Worm (Caenorhabditis elegans) whole organism, dauer: ENCODE data around the gene spsb-1.
"Not testable (repeated sequence)": the region's sequence is repeated elsewhere in the genome, so short reads cannot be mapped to it uniquely, and the experiment has no call there.

Experiments
- unc-62 ChIP-seq: sonication (generic microtip); optimal IDR thresholded peaks from 2 replicates; lab custom pipeline; 2017; ENCODE audit warnings: missing biosample characterization, missing genetic modification reagents, missing genetic modification characterization

Gene spsb-1

ce11 chrII:15196433-15196832, at the start of gene spsb-1:
TSS of gene spsb-1 (plus strand) at chrII:15196733.
- no peak for TF ChIP-seq unc-62 (GFP tag; lab: Kevin White, UChicago)

DNA sequence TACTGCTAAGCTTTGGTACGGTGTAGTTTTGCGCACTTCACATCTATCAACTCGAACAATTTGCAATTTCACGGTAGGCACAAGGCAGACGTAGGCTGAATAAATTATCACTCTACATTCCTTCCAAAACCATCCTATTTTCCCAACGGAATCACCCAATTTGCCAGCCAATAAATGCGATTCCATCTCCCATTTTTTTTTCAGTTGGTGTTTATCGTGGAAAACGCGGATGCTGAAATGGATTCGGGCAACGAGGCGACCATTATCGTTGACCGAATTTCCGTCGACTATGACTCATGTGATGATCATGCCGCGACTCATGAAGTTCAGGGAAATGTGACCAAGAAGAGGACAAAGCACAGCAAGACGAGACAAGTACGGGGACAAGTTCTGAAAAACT, 48.1 kb upstream of the spsb-1 start:
- no peak for TF ChIP-seq unc-62 (GFP tag; lab: Kevin White, UChicago)

DNA sequence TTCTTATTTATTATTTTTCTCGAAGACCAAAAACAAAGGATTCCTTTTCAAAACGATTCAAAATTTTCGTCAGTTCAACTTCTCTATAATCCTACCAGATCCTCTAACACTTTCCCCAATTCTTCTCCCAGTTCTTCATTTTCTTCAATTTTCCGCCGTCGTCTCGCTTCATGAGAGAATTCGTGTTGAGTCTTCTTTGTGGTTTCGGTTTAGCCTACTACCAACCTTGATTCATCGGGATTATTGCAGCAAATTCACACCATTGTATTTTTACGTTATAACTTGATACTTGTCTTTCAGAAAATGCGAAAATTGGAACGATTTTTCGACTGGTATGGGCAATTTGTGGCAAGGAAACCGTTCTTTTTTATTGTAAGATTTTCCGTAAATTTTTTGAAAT, 38.7 kb upstream of the spsb-1 start, which contains the start of gene ptr-20:
Gene ptr-20 (plus strand): TSS at position 301 of the 400 bp plus-strand sequence.
- TF ChIP-seq unc-62 (GFP tag; lab: Kevin White, UChicago) = no peak

DNA sequence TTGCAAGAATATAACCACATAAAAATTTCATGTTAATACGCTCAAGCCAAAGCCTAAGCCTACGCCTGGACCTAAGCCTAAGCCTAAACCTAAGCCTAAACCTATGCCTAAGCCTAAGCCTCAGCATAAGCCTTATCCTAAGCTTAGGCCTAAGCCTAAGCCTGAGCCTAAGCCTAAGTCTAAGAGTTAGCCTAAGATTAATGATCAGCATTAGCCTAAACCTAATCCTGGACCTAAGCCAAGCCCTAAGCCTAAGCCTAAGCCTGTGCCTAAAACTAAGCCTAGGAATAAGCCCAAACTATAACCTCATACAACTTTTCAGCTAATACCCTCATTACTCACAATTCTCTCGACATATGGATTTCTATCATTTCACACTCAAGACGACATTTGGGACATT, 38.2 kb upstream of the spsb-1 start:
- no peak for TF ChIP-seq unc-62 (GFP tag; lab: Kevin White, UChicago)

DNA sequence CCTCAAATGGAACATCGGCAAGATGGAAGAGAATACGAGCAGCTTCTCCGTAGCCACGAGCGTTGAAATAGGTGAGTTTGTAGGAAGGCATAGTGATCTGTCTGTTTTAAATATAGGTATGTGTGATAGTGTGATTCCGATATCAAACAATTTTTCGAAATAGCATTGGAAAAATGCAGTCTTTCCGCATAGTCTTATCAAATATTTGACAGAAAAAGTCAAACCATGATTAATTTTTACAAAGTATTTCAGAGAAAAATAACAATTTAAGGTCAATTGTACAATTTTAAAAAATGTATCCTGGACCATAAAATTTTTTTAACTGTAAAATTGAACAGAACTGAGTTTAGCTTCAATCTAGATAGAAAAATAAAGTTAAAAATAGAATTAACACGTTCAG, 32.1 kb upstream of the spsb-1 start, which contains the start of gene gst-26:
Gene gst-26 (minus strand): TSS at position 101 of the 400 bp plus-strand sequence.
- no peak for TF ChIP-seq unc-62 (GFP tag; lab: Kevin White, UChicago)

DNA sequence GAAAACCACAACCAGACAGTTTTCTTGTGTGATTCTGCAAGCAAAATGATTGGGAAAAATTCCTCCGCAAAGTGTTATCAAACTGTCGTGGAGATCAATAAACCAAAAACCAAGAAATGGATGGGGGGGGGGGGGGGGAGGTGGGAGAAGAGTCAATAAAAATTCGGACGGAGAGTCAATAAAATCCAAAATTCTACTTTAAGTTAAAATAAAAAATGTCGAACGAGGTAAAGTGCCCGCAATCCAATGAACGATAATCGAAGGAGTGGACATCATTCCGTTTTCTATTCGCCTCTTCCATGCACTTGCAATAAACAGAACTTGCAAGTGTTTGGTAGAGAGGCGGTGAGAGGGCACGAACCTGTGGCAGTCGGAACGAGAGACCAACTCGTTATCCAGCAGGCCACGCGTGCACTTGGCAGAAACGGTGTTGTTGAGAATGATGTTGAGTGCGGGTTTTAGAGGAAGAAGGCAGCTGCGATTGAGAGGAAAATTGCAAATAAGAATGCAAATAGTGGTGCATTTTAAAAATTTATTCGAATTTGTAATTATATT, 30.8 kb upstream of the spsb-1 start, which contains the start of gene gst-27:
Gene gst-27 (minus strand): TSS at position 51 of the 555 bp plus-strand sequence.
- TF ChIP-seq unc-62 (GFP tag; lab: Kevin White, UChicago) = no peak

DNA sequence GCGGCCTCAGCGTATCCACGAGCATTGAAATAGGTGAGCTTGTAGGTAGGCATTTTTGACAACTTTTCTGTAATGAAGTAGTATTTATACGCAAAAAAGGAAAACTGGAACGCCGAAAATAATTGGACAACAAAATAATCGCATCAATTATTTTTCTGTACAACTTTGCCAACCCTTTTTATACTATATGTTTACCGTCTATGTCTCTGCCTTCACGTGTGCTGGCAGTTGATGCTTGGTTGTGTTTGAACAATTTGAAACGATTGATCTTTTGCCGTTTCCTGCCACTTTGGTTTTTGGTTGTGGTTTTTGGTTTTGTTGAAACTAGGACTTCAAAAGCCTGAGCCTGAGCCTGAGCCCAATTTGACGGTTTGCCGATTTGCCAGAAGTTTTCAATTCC, 29.2 kb upstream of the spsb-1 start, which contains the start of gene gst-28:
Gene gst-28 (minus strand): TSS at position 238 of the 400 bp plus-strand sequence.
- no peak for TF ChIP-seq unc-62 (GFP tag; lab: Kevin White, UChicago)

DNA sequence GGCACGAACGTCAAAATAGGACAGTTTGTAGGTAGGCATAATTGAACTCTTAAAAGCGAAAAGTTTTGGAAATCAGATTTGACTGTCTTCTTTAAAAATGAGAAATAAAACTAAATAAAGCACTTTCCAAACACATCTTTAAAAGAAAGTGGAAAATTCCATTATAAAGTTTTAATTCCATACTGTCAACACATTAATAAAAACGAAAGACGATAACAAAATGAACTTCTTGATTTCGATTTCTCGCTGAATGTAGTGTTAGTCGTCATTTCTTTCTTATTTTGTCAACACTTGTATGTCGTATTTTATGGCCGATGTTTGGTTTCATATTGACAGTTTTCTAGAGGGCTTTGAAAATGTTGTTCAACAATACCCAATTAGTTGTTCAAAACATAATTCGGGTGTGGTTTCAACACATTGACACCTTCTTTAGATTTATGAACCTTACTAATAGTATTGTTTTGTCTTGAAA, 26.7 kb upstream of the spsb-1 start, which contains the start of gene gst-29:
Gene gst-29 (minus strand): TSS at position 51 of the 472 bp plus-strand sequence.
- no peak for TF ChIP-seq unc-62 (GFP tag; lab: Kevin White, UChicago)

DNA sequence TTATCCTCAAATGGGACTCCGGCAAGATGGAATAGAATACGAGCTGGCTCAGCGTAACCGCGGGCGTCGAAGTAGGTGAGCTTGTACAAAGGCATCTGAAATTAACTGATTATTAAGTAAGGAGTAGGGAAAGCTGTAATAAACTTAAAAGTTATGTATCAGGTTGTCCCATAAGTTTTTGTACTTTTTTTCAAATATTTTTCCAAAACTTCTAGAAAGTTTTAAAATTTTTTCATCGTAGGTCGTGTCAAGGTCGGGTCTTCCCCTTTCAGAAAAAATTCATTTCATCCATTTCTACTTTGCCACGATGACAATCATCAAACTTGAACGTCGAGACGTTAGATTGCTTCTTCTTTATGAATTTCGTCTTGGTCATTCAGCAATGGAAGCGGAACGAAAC, 24.7 kb upstream of the spsb-1 start, which contains the start of gene gst-39:
Gene gst-39 (minus strand): TSS at position 101 of the 400 bp plus-strand sequence.
- TF ChIP-seq unc-62 (GFP tag; lab: Kevin White, UChicago) = not testable (repeated sequence)

- no peak for TF ChIP-seq unc-62 (GFP tag; lab: Kevin White, UChicago)
These were observed 23.4 kb upstream of the spsb-1 start for ce11 chrII:15173174-15173573.

DNA sequence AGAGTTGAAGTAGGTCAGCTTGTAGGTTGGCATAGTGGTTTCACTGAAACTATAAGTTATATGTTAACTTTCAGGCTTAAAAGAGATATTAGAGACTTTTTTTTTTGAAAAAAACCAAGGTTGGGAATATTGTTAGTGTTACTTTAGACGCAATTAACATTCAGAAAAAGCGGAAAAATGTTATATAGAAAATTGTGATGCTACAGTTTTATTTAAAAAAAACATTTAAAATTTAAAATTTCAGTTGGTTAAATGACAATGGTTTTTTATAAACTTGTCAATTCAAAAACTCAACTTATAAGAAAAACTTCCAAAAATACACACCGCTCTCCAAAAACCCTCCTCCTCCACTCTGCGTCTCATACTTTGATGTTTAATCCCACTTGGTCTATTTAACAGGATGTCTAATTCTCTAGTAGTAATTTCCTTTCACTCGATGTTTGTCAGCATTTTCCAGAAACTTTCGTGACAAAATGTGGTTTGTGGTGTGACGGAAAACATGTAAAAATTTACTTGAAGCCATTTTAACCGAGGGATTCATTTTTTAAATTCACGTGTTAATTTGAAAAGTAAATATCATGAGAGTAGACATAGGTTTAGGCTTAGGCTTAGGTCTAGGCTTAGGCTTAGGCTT, 21.5 kb upstream of the spsb-1 start, which contains the start of gene gst-31:
Gene gst-31 (minus strand): TSS at position 51 of the 634 bp plus-strand sequence.
- TF ChIP-seq unc-62 (GFP tag; lab: Kevin White, UChicago) = no peak

- TF ChIP-seq unc-62 (GFP tag; lab: Kevin White, UChicago) = no peak
These were observed 20.9 kb upstream of the spsb-1 start, which contains the start of gene Y53F4B.36 for ce11 chrII:15175643-15176042. TSS of gene Y53F4B.36 (plus strand) at chrII:15175943.

- no peak for TF ChIP-seq unc-62 (GFP tag; lab: Kevin White, UChicago)
These were observed 18.0 kb upstream of the spsb-1 start, which contains the start of gene gst-32 for ce11 chrII:15178494-15178893. TSS of gene gst-32 (minus strand) at chrII:15178594.

DNA sequence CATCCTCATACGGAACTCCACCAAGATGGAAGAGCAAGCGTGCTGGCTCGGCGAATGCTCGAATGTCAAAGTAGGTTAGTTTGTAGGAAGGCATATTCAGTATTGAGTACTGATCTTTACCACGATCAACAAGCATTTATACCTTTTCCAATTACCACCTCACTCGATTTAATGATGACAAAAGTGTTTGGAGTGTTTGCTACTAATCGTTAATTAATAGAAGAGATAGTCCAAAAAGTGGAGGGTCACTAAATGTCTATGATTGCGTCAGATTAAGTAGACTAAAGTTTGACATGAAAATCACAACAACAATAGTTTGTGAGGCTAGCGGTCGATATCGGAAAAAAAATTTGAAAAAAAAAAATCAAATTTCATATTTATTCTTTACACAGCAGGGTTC, 13.4 kb upstream of the spsb-1 start, which contains the start of gene gst-34:
Gene gst-34 (minus strand): TSS at position 101 of the 400 bp plus-strand sequence.
- no peak for TF ChIP-seq unc-62 (GFP tag; lab: Kevin White, UChicago)

- TF ChIP-seq unc-62 (GFP tag; lab: Kevin White, UChicago) = no peak
These were observed 11.2 kb upstream of the spsb-1 start, which contains the start of gene gst-35 for ce11 chrII:15185289-15185688. TSS of gene gst-35 (minus strand) at chrII:15185389.

DNA sequence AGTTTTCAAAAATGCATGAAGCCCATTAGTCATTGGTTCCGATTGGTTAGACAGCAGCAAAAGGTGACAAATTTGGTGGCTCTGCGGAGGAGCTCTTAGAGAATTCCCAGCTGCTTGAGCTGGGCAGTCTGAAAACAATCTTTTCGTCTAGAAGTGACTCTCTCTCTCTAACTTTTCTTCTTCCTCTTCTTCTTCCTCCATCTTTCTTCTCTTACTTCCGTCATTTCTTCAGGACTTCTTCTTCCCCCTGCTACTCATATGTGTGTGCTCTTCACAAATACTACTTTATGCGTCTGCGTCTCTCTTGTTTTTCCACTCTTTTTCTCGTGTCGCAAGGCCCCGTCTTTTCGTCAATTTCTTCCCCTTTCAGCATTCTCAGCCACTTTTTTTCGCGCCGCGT, 6.6 kb upstream of the spsb-1 start:
- TF ChIP-seq unc-62 (GFP tag; lab: Kevin White, UChicago) = no peak
